Fruit fly (Drosophila melanogaster): ENCODE results near the gene Es2.

Gene Es2

DNA sequence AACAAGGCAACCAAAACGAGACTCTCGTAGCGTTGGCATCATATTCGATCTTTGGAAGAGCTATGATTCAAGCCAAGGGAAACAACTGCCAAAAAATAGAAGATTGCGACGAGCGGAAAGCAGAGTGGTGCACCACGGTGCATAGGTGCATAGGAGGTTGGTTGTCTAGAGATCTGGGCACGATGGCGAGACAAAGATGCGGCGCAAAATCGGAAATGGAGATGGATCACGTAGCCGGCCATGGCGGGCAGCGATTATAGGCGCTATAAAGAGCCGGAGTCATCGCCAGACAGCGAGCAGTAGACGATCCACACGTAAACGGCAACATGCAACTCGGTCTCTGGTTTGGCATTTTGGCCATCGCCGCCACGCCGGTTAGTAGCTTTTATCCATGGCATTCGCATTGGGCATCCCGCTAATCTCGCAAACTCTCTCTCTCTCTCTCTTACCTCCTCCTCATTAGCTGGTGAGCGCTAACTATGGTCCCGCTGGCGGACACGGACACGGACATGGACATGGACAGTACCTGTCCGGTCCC, 17.8 kb downstream of the Es2 start, which contains the start of gene Cp36:
TSS of gene Cp36 (plus strand) at position 289 of the 538 bp plus-strand sequence.
- TF ChIP-seq psq (optimal IDR thresholded peaks at IDR 0.05): no peak
- no peak for TF ChIP-seq h (optimal IDR thresholded peaks at IDR 0.05)
- no peak for TF ChIP-seq ttk (optimal IDR thresholded peaks at IDR 0.05)
- no peak for TF ChIP-seq Myc (optimal IDR thresholded peaks at IDR 0.05)
- no peak for TF ChIP-seq insv (optimal IDR thresholded peaks at IDR 0.05)
- no peak for TF ChIP-seq Sin3A (optimal IDR thresholded peaks at IDR 0.05)

DNA sequence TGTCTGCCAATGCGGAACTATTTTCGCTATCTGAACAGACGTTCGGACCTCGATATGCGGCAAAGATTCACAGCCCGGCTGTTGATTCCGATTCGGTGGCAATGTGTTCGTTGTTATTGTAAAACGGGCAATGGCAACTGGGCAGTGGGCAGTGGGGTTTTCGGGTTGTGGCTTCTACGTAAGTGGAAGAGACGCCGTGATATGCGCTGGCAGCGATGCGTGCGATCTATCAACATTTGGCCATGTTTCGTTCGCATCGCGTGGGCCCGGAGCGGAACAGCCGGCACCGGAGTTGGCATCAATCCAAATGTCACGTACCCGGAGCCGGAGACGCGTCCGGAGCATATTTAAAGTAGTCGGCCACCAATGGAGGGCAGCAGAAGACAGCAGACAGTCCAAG, 20.2 kb downstream of the Es2 start, which contains the start of gene Cp38:
TSS of gene Cp38 (plus strand) at position 376 of the 400 bp plus-strand sequence.
- TF ChIP-seq psq (optimal IDR thresholded peaks at IDR 0.05) (no peak), h (optimal IDR thresholded peaks at IDR 0.05) (no peak), ttk (optimal IDR thresholded peaks at IDR 0.05) (no peak), Myc (optimal IDR thresholded peaks at IDR 0.05) (no peak), insv (optimal IDR thresholded peaks at IDR 0.05) (no peak), Sin3A (optimal IDR thresholded peaks at IDR 0.05) (no peak)

DNA sequence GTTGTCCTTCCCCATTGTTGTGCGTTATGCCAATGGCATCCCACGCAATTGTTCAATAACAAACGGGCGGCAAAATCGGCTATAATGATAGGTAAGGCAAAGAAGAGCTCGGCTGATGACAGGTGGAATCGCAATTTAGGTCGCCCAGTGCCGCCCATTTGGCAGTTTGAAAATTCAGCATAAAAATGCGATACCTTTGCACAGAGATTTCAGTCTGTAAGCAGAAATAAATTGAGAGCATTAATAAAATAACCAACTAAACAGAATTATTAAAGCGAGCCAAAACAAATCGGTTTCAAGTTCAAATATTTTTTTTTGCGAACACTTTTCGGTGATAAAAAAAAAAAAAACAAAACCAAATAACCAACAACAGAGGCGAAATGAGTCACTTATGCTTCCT, 22.4 kb downstream of the Es2 start, which contains the start of gene CG33223:
TSS of gene CG33223 (minus strand) at position 215 of the 400 bp plus-strand sequence.
- no peak for TF ChIP-seq Myc (optimal IDR thresholded peaks at IDR 0.05)
- TF ChIP-seq insv (optimal IDR thresholded peaks at IDR 0.05): no peak
- no peak for TF ChIP-seq h (optimal IDR thresholded peaks at IDR 0.05)
- TF ChIP-seq Sin3A (optimal IDR thresholded peaks at IDR 0.05): no peak
- no peak for TF ChIP-seq ttk (optimal IDR thresholded peaks at IDR 0.05)
- no peak for TF ChIP-seq psq (optimal IDR thresholded peaks at IDR 0.05)

DNA sequence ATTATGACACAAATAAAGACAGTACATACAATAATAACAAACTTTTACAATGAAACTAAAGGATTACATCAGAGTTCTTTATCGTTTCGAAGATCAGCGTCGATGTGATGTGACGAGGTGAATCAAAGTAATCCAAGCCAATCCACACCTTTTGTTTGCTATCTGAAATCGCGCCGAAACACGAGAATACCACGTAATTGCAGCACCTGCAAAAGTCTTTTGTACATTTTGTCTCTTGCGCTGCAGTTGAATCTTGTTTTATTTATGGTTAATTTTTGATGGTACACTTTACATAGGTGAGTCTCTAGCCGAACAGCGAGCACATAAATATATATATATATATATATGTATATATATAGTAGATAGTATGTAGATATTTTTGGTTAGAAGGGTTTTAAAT, 23.5 kb downstream of the Es2 start:
- no peak for TF ChIP-seq Myc (optimal IDR thresholded peaks at IDR 0.05)
- TF ChIP-seq h (optimal IDR thresholded peaks at IDR 0.05): no peak

DNA sequence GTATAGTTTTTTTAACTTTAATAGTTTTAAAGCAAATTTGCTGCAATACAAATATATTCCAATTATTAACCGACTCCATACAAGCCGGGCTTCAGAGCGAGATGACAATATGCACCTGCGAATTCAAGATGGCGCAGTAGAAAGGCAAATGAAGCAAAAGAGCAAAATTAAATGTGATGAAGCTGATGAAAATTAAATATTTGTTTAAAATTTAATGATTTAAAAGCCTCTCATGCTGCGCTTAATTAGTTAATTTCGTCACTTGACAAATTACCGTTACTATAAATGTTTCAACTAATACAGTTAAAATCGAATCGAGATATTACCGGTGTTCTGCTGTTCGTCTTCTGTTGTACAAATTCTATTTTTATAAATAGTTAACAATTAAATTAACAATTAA, 27.8 kb downstream of the Es2 start, which contains the start of gene CG33181:
TSS of gene CG33181 (plus strand) at position 301 of the 400 bp plus-strand sequence.
- TF ChIP-seq h (optimal IDR thresholded peaks at IDR 0.05) (no peak), Myc (optimal IDR thresholded peaks at IDR 0.05) (no peak), Sin3A (optimal IDR thresholded peaks at IDR 0.05) (no peak), ttk (optimal IDR thresholded peaks at IDR 0.05) (no peak), psq (optimal IDR thresholded peaks at IDR 0.05) (no peak)

DNA sequence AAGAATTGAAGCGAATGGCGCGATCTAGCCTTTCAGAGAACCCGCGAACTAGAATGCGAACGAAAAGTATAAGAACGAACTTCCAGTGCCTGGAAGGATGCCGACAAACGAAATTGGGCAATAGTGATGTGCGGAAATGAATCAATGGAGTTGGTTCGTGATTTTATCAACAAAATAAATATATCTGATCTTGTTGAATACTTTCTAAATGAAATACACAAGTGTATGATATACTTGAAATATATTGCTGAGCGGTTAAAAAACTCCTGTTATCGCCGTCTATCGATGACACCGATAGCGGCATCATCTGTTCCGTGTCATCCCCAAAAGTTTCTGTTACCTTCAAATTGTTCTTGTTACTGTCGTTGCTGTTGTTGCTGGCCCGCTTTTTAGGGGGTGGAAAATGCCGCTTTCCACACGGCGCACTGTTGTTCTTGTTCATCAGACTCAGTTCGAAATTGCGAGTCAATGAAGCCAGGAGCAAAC, 28.2 kb downstream of the Es2 start, which contains the start of gene otu:
TSS of gene otu (minus strand) at position 51 of the 486 bp plus-strand sequence.
- TF ChIP-seq insv (optimal IDR thresholded peaks at IDR 0.05): no peak

DNA sequence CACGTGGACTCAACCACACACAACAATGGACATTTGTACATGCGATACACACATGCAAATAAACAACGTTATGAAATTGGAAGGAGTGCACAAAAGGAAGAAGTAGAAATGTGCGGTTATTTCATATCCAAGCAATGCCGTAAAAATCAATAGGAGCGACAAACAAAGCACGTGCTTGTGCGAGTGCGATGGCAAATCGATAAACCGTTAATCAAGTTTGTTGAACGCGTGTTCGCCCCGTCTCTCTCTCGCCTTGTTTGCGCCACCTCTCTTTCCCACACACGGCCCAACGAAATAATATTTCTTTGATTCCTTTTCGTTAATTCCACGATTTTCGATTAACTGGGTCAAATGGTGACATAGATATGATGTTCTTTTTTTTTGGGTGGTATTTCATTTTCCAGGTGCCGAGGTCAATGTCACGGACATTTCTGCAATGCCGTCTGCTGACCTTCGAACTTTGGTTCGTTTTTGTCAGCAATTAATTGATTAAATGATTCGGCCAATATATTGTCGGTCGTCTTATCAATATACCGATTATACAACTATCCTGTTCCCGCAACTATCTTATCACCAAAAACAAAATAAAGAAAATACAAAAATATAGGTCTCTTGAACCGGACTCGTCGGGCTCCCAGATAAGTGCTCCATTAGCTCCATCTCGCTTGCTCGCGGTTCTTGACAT, 29.2 kb downstream of the Es2 start:
- TF ChIP-seq ttk (optimal IDR thresholded peaks at IDR 0.05) (no peak), psq (optimal IDR thresholded peaks at IDR 0.05) (no peak), Sin3A (optimal IDR thresholded peaks at IDR 0.05) (no peak), Myc (optimal IDR thresholded peaks at IDR 0.05) (no peak), insv (optimal IDR thresholded peaks at IDR 0.05) (no peak), h (optimal IDR thresholded peaks at IDR 0.05) (no peak)

DNA sequence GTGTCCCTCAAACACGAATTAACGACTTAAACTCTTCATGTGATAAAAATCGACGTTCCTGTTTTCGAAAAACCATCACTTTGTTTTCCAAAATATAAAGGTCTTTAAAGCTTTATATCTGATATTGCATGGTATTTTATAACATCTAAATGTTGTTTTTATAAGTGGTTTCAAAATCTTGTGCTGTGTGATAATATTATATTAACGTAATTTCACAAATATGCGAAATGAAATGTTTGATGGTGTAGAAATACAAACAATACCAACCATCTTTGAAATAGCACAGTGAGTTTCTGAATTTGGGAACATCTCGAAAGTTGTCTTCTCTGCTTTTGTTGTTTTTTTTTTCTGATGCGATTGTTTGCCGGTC, 29.7 kb downstream of the Es2 start:
- no peak for TF ChIP-seq Myc (optimal IDR thresholded peaks at IDR 0.05)
- no peak for TF ChIP-seq h (optimal IDR thresholded peaks at IDR 0.05)
- no peak for TF ChIP-seq insv (optimal IDR thresholded peaks at IDR 0.05)
- no peak for TF ChIP-seq ttk (optimal IDR thresholded peaks at IDR 0.05)
- no peak for TF ChIP-seq Sin3A (optimal IDR thresholded peaks at IDR 0.05)
- no peak for TF ChIP-seq psq (optimal IDR thresholded peaks at IDR 0.05)

DNA sequence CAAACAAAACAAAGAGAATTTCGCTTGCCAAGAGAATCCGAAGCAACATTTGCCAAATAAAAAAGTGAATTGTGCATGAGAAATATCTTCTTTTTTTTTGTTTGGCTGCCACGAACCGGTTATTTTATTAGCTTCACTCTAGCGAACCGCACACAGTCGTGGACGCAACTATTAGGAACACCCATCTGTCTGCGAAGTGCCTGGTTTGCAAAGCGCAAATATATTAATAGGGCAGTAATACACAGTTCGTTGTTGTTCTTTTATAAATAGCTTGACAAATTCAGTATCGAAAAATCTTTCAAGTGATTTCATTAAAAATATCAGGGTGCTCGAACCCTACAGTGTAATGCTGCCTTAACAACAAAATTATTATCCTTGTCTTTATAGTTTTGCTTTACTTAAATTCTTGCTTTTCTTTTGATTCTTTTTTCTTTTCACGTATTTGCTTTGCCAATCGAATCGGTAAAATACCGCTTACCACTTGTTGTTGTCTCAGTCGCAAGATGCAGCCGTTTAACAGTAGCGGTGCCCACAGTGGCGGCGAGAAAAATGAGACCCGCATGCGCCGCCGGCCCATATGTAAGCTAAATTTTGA, 30.3 kb downstream of the Es2 start:
- TF ChIP-seq Sin3A (optimal IDR thresholded peaks at IDR 0.05) (no peak), Myc (optimal IDR thresholded peaks at IDR 0.05) (no peak), h (optimal IDR thresholded peaks at IDR 0.05) (peak; percentile 9), insv (optimal IDR thresholded peaks at IDR 0.05) (peak; percentile 25), ttk (optimal IDR thresholded peaks at IDR 0.05) (no peak), psq (optimal IDR thresholded peaks at IDR 0.05) (no peak)

DNA sequence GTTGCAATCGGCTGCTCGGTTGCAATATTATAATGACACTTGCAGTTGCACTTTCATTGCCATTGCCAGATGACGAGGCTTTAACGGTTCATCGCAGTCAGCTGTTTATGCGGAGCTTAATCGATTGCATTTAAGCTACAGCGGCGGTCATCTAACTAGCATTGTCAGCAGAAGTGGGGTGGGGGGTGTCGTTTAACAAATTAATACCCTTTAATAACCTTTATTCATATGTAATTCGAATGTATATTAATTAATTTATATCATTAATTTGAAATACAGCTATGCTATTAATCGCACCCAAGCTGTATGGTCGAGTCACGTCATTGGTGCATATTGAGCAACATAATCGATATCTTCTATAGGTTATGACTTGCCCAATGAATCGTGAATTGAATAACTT, 31.6 kb downstream of the Es2 start:
- TF ChIP-seq Sin3A (optimal IDR thresholded peaks at IDR 0.05): no peak
- no peak for TF ChIP-seq h (optimal IDR thresholded peaks at IDR 0.05)
- TF ChIP-seq psq (optimal IDR thresholded peaks at IDR 0.05): no peak
- no peak for TF ChIP-seq ttk (optimal IDR thresholded peaks at IDR 0.05)
- TF ChIP-seq insv (optimal IDR thresholded peaks at IDR 0.05): no peak
- no peak for TF ChIP-seq Myc (optimal IDR thresholded peaks at IDR 0.05)

DNA sequence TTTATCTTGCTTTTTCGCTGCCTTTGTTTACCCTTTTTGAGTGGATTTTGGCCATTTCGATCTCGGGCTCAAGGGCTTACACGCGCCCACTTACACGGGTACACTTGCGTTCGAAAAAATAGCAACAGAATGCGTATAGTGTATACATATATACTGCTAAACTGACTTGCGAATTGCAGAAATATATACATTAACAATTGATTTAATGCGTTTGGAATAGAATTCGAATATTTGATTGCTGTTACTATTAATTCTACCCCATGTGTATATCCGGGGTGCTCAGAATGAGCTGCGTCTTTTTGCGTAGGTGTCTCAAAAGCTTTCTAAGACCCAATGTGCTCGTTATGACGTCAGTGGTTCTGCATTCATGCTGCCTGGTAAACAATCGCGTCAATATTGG, 32.2 kb downstream of the Es2 start:
- TF ChIP-seq h (optimal IDR thresholded peaks at IDR 0.05) (no peak), ttk (optimal IDR thresholded peaks at IDR 0.05) (no peak), Sin3A (optimal IDR thresholded peaks at IDR 0.05) (no peak), insv (optimal IDR thresholded peaks at IDR 0.05) (no peak), Myc (optimal IDR thresholded peaks at IDR 0.05) (no peak), psq (optimal IDR thresholded peaks at IDR 0.05) (no peak)

DNA sequence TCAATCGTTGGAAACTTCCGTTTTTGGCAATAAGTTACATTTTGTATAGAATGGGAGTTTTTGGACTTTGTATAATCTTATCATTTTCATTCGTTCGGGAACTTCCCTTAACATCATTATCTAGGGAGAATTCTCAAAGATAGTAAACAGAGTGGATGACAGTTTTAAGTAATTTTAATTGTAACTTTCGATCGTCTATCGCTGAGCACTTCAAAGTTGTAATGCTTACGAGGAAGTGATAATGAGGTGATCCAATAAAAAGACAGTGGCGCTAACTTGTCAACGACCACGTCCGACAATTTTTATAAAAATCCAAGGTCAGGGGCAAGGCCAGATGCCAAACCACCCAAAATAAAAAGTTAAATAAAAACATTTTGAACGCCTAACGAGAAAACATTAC, 35.1 kb downstream of the Es2 start:
- no peak for TF ChIP-seq psq (optimal IDR thresholded peaks at IDR 0.05)
- no peak for TF ChIP-seq insv (optimal IDR thresholded peaks at IDR 0.05)
- TF ChIP-seq Sin3A (optimal IDR thresholded peaks at IDR 0.05): no peak
- no peak for TF ChIP-seq ttk (optimal IDR thresholded peaks at IDR 0.05)
- no peak for TF ChIP-seq Myc (optimal IDR thresholded peaks at IDR 0.05)
- TF ChIP-seq h (optimal IDR thresholded peaks at IDR 0.05): no peak
